Worm (Caenorhabditis elegans) whole organism, young adult: ENCODE data around the gene T19H12.6.

Source experiments
- B0261.1 ChIP-seq: sonication (generic microtip); optimal IDR thresholded peaks from 2 replicates; lab custom pipeline; 2016; ENCODE audit warnings: mild to moderate bottlenecking, missing genetic modification characterization, moderate library complexity, missing compliant biosample characterization
- B0336.3 ChIP-seq: fragments of 200-800 bp; sonication (Bioruptor generic); IDR thresholded peaks from 2 replicates; pipeline ENCODE4 v1.3.6; 2022; ENCODE audit warnings: missing genetic modification characterization, missing compliant biosample characterization
- F10E7.11 ChIP-seq: sonication (generic microtip); optimal IDR thresholded peaks from 2 replicates; lab custom pipeline; 2017; ENCODE audit warnings: mild to moderate bottlenecking, missing genetic modification characterization, moderate library complexity, missing compliant biosample characterization
- T26A5.8 ChIP-seq: sonication (generic microtip); optimal IDR thresholded peaks from 2 replicates; lab custom pipeline; 2016; ENCODE audit warnings: missing genetic modification characterization, missing compliant biosample characterization
- Y53F4B.3 ChIP-seq: fragments of 200-800 bp; sonication (Bioruptor generic); IDR thresholded peaks from 2 replicates; pipeline ENCODE4 v1.3.6; 2022; ENCODE audit warnings: missing genetic modification reagents, missing genetic modification characterization, missing compliant biosample characterization
- Y56A3A.18 ChIP-seq: fragments of 200-800 bp; sonication (Bioruptor generic); IDR thresholded peaks from 2 replicates; pipeline ENCODE4 v1.3.6; 2022; ENCODE audit warnings: missing genetic modification reagents, missing genetic modification characterization, missing compliant biosample characterization
- ZK185.1 ChIP-seq: sonication (generic microtip); optimal IDR thresholded peaks from 2 replicates; lab custom pipeline; 2016; ENCODE audit warnings: mild to moderate bottlenecking, missing genetic modification characterization, missing compliant biosample characterization; ENCODE audit not compliant: poor library complexity, severe bottlenecking
- akir-1 ChIP-seq: fragments of 200-800 bp; sonication (Bioruptor generic); optimal IDR thresholded peaks from 2 replicates; lab custom pipeline; 2018; ENCODE audit warnings: mild to moderate bottlenecking, missing genetic modification characterization, moderate library complexity, missing compliant biosample characterization
- athp-1 ChIP-seq: sonication (generic microtip); optimal IDR thresholded peaks from 2 replicates; lab custom pipeline; 2017; ENCODE audit warnings: mild to moderate bottlenecking, missing genetic modification characterization, missing compliant biosample characterization
- attf-5 ChIP-seq: fragments of 200-800 bp; sonication (Bioruptor generic); optimal IDR thresholded peaks from 2 replicates; lab custom pipeline; 2018; ENCODE audit warnings: mild to moderate bottlenecking, missing genetic modification characterization, missing compliant biosample characterization
- ccch-3 ChIP-seq: fragments of 200-800 bp; sonication (Bioruptor generic); optimal IDR thresholded peaks from 2 replicates; lab custom pipeline; 2018; ENCODE audit warnings: mild to moderate bottlenecking, missing genetic modification characterization, missing compliant biosample characterization
- cebp-1 ChIP-seq, 2 experiments: fragments of 200-800 bp in 1 of 2; sonication (Bioruptor generic) in 1 of 2; sonication (generic microtip) in 1 of 2; IDR thresholded peaks in 1 of 2; optimal IDR thresholded peaks in 1 of 2; 2 replicates each; pipeline versions ENCODE4 v1.3.6 to Lab custom; 2017 to 2022; ENCODE audit warnings: missing compliant biosample characterization in 2 of 2, missing genetic modification characterization in 2 of 2, mild to moderate bottlenecking in 1 of 2, missing genetic modification reagents in 1 of 2, moderate library complexity in 1 of 2
- ceh-27 ChIP-seq: fragments of 200-800 bp; sonication (Bioruptor generic); optimal IDR thresholded peaks from 2 replicates; lab custom pipeline; 2018; ENCODE audit warnings: mild to moderate bottlenecking, missing genetic modification characterization, moderate library complexity, missing compliant biosample characterization
- ceh-40 ChIP-seq: fragments of 200-800 bp; sonication (Bioruptor generic); IDR thresholded peaks from 2 replicates; pipeline ENCODE4 v1.3.6; 2022; ENCODE audit warnings: missing genetic modification characterization, missing compliant biosample characterization
- egl-18 ChIP-seq: fragments of 200-800 bp; sonication (Bioruptor generic); IDR thresholded peaks from 2 replicates; pipeline ENCODE4 v1.3.6; 2022; ENCODE audit warnings: missing genetic modification reagents, missing genetic modification characterization, missing compliant biosample characterization
- hmg-1.2 ChIP-seq: fragments of 200-800 bp; sonication (Bioruptor generic); IDR thresholded peaks from 2 replicates; pipeline ENCODE4 v1.3.6; 2022; ENCODE audit warnings: missing genetic modification reagents, missing genetic modification characterization, missing compliant biosample characterization
- lin-26 ChIP-seq: fragments of 200-800 bp; sonication (Bioruptor generic); IDR thresholded peaks from 2 replicates; pipeline ENCODE4 v1.3.6; 2022; ENCODE audit warnings: missing genetic modification reagents, missing genetic modification characterization, missing compliant biosample characterization
- lin-35 ChIP-seq, 3 experiments: fragments of 150-350 bp in 2 of 3; sonication (generic microtip) in 1 of 3; optimal IDR thresholded peaks; 2 replicates each; lab custom pipeline; 2014 to 2018; ENCODE audit warnings: missing biosample characterization in 3 of 3, missing genetic modification characterization in 3 of 3, missing genetic modification reagents in 3 of 3
- lin-40 ChIP-seq: sonication (generic microtip); optimal IDR thresholded peaks from 2 replicates; lab custom pipeline; 2016; ENCODE audit warnings: missing genetic modification characterization, mild to moderate bottlenecking, missing compliant biosample characterization, missing genotype, missing genetic modification reagents
- mel-28 ChIP-seq: sonication (generic microtip); optimal IDR thresholded peaks from 2 replicates; lab custom pipeline; 2016; ENCODE audit warnings: borderline replicate concordance, mild to moderate bottlenecking, missing genetic modification characterization, missing compliant biosample characterization
- mes-4 ChIP-seq: sonication (generic microtip); optimal IDR thresholded peaks from 2 replicates; lab custom pipeline; 2016; ENCODE audit warnings: missing genotype, missing genetic modification characterization, missing compliant biosample characterization
- nfya-2 ChIP-seq: fragments of 200-800 bp; sonication (Bioruptor generic); IDR thresholded peaks from 2 replicates; pipeline ENCODE4 v1.3.6; 2022; ENCODE audit warnings: missing genetic modification reagents, missing genetic modification characterization, missing compliant biosample characterization
- nfyb-1 ChIP-seq: fragments of 200-800 bp; sonication (Bioruptor generic); IDR thresholded peaks from 2 replicates; pipeline ENCODE4 v1.3.6; 2022; ENCODE audit warnings: missing genetic modification reagents, missing genetic modification characterization, missing compliant biosample characterization
- nhr-179 ChIP-seq: sonication (generic microtip); optimal IDR thresholded peaks from 2 replicates; lab custom pipeline; 2016; ENCODE audit warnings: mild to moderate bottlenecking, missing genetic modification characterization, missing compliant biosample characterization
- nhr-80 ChIP-seq: sonication (generic microtip); optimal IDR thresholded peaks from 2 replicates; lab custom pipeline; 2016; ENCODE audit warnings: missing genetic modification characterization, missing compliant biosample characterization
- pbrm-1 ChIP-seq: fragments of 200-800 bp; sonication (Bioruptor generic); IDR thresholded peaks from 2 replicates; pipeline ENCODE4 v1.3.6; 2022; ENCODE audit warnings: missing genetic modification reagents, missing genetic modification characterization, missing compliant biosample characterization
- rcor-1 ChIP-seq: fragments of 200-800 bp; sonication (Bioruptor generic); IDR thresholded peaks from 2 replicates; pipeline ENCODE4 v1.3.6; 2022; ENCODE audit warnings: missing genetic modification reagents, missing genetic modification characterization, missing compliant biosample characterization
- rec-8 ChIP-seq, 2 experiments: sonication (generic microtip); optimal IDR thresholded peaks; 2 replicates each; lab custom pipeline; 2016; ENCODE audit warnings: mild to moderate bottlenecking in 2 of 2, missing genetic modification characterization in 2 of 2, missing genetic modification reagents in 2 of 2, missing genotype in 2 of 2, missing biosample characterization in 1 of 2, missing compliant biosample characterization in 1 of 2, moderate library complexity in 1 of 2
- rpc-1 ChIP-seq, 2 experiments: fragments of 150-350 bp in 1 of 2; sonication (generic microtip) in 1 of 2; optimal IDR thresholded peaks; 2 replicates each; lab custom pipeline; 2014 to 2018; ENCODE audit warnings: missing biosample characterization in 1 of 2, missing genetic modification characterization in 1 of 2, missing genetic modification reagents in 1 of 2, missing genotype in 1 of 2
- snpc-1.3 ChIP-seq: sonication (generic microtip); optimal IDR thresholded peaks from 2 replicates; lab custom pipeline; 2017; ENCODE audit warnings: missing genetic modification characterization, mild to moderate bottlenecking, missing compliant biosample characterization, antibody characterized with exemption, moderate library complexity, missing genotype, missing genetic modification reagents; ENCODE audit not compliant: insufficient read depth
- snpc-4 ChIP-seq, 5 experiments: fragments of 150-350 bp in 1 of 5; sonication (generic microtip) in 4 of 5; optimal IDR thresholded peaks; 2 replicates each; lab custom pipeline; 2014 to 2018; ENCODE audit warnings: missing genetic modification characterization in 5 of 5, missing biosample characterization in 3 of 5, antibody characterized with exemption in 2 of 5, mild to moderate bottlenecking in 2 of 5, missing compliant biosample characterization in 2 of 5, missing genotype in 2 of 5, moderate library complexity in 2 of 5, missing genetic modification reagents in 1 of 5
- sptf-2 ChIP-seq: fragments of 200-800 bp; sonication (Bioruptor generic); optimal IDR thresholded peaks from 2 replicates; lab custom pipeline; 2018; ENCODE audit warnings: mild to moderate bottlenecking, missing genetic modification characterization, missing compliant biosample characterization
- unc-130 ChIP-seq: sonication (generic microtip); optimal IDR thresholded peaks from 2 replicates; lab custom pipeline; 2016; ENCODE audit warnings: missing genetic modification reagents, missing genetic modification characterization, missing compliant biosample characterization
- zfh-2 ChIP-seq: fragments of 200-800 bp; sonication (Bioruptor generic); conservative IDR thresholded peaks from 2 replicates; pipeline ENCODE4 v1.3.6; 2022; ENCODE audit warnings: missing genetic modification reagents, missing genetic modification characterization, missing compliant biosample characterization
- ztf-26 ChIP-seq: sonication (generic microtip); optimal IDR thresholded peaks from 2 replicates; lab custom pipeline; 2017; ENCODE audit warnings: missing genetic modification characterization, missing compliant biosample characterization

The T19H12.6 gene

DNA sequence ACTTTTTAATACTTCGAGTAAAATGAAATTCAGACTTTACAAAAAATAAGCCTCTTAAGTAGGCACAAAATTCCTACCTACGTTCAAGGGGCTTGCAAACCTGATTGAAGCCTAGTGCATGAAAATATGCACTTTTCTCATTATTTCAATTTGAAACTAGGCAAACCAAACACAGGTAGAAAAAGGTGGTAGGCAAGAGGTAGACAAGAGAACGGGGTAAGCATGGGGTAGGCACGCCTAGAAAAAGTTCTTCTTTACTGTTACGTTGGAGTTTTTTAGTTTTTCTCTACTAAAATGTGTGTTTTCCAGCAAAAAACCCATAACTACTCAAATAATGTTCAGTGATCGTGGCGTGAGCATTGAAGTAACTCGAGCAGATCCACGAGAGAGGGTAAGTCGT is 26.3 kb downstream of the T19H12.6 start, which contains the start of gene nex-4:
Gene nex-4 (plus strand): TSS at position 301 of the 400 bp plus-strand sequence.
- no peak for TF ChIP-seq ceh-40 (GFP tag; lab: Robert Waterston, UW)

DNA sequence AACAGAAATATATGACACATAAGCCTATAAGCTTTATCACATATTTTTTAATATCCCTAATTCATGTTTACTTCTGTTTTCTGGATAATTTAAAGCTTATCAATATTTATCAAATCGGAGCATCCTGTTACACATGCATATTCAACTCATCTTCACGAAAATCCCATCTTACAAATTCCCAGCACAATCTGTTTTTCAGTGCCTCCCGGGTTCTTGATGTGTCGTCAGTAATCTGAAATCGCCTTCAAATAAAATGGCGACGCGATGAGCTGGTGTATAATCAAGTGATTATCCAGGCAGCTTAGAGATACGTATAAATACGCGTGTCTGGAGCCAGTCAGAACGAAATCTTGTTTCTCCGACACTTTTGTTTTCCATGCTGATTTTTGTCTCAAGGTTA is 27.0 kb downstream of the T19H12.6 start:
- TF ChIP-seq Y53F4B.3 (GFP tag; lab: Robert Waterston, UW) (no peak), snpc-1.3 (tag; lab: Kevin White, UChicago) (no peak), athp-1 (tag; lab: Kevin White, UChicago) (no peak), snpc-4 (GFP tag; optimal IDR thresholded peaks at IDR 0.05; lab: Kevin White, UChicago) (no peak), snpc-4 (tag; optimal IDR thresholded peaks at IDR 0.05; lab: Kevin White, UChicago) (no peak), T26A5.8 (no peak), Y56A3A.18 (GFP tag; lab: Robert Waterston, UW) (no peak), F10E7.11 (no peak), ccch-3 (GFP tag; lab: Kevin White, UChicago) (no peak), nhr-179 (tag; lab: Kevin White, UChicago) (no peak), lin-26 (GFP tag; lab: Robert Waterston, UW) (no peak), sptf-2 (GFP tag; lab: Kevin White, UChicago) (no peak), rpc-1 (optimal IDR thresholded peaks at IDR 0.05; lab: Kevin White, UChicago) (no peak), rpc-1 (tag; optimal IDR thresholded peaks at IDR 0.05; lab: Kevin White, UChicago) (no peak), rcor-1 (no peak)

ce11 chrV:4847424-4847823 is 30.1 kb downstream of the T19H12.6 start, which contains the start of gene abhd-5.1:
Gene abhd-5.1, plus strand, starts transcription at chrV:4847653.
- 0 out of 2 replicates have a peak, but pooled peaks have one; percentile 22 for TF ChIP-seq B0336.3 (GFP tag; lab: Robert Waterston, UW)
- TF ChIP-seq attf-5 = peak; percentile 1
- peak in 1 of 3 experiments; percentile 8 for TF ChIP-seq lin-35 (GFP tag; optimal IDR thresholded peaks at IDR 0.05; lab: Kevin White, UChicago)
- TF ChIP-seq lin-40 (tag; lab: Kevin White, UChicago) = no peak
- no peak for TF ChIP-seq cebp-1 (GFP tag; IDR thresholded peaks at IDR 0.05; lab: Robert Waterston, UW)
- peak; percentile 41 for TF ChIP-seq cebp-1 (tag; optimal IDR thresholded peaks at IDR 0.05; lab: Kevin White, UChicago)
- TF ChIP-seq akir-1 = no peak
- TF ChIP-seq ztf-26 = no peak
- TF ChIP-seq nfyb-1 (GFP tag; lab: Robert Waterston, UW) = peak; percentile 29
- TF ChIP-seq rec-8 (tag; optimal IDR thresholded peaks at IDR 0.05; lab: Kevin White, UChicago) = no peak
- peak; percentile 11 for TF ChIP-seq nhr-80 (tag; lab: Kevin White, UChicago)
- TF ChIP-seq pbrm-1 = 0 out of 2 replicates have a peak, but pooled peaks have one; percentile 37
- peak; percentile 84 for TF ChIP-seq hmg-1.2 (GFP tag; lab: Robert Waterston, UW)

DNA sequence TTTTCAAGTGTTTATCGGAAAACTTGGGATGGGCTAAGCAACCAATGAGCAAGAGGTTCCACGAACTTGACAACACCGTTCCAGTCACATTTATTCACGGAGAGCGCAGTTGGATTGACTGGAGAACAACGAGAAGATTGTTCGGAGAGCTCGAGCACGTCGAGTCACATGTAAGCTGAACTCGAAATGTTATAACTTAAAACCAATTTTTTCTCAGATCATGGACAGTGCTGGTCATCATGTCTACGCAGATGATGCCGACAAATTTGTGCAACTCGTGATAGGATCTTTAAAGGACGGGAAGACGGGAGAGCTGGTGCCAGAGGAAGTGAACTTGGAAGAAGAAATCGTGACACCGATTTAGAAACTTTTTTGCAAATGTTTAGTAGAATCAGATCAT is 31.0 kb downstream of the T19H12.6 start:
- TF ChIP-seq ceh-27 (GFP tag; lab: Kevin White, UChicago) (no peak), ZK185.1 (no peak), unc-130 (no peak), nfya-2 (GFP tag; lab: Robert Waterston, UW) (no peak), B0261.1 (no peak), ceh-40 (GFP tag; lab: Robert Waterston, UW) (no peak), mel-28 (tag; lab: Kevin White, UChicago) (no peak), mes-4 (tag; lab: Kevin White, UChicago) (no peak), zfh-2 (GFP tag; lab: Robert Waterston, UW) (no peak), nfyb-1 (GFP tag; lab: Robert Waterston, UW) (no peak), snpc-1.3 (tag; lab: Kevin White, UChicago) (no peak), egl-18 (GFP tag; lab: Robert Waterston, UW) (no peak)
